Worm (Caenorhabditis elegans) whole organism, L3 larva: Measurements from ENCODE around the gene sdz-23.

ENCODE experiments used
- ceh-9 ChIP-seq: sonication (generic microtip); optimal IDR thresholded peaks from 2 replicates; lab custom pipeline; 2018; ENCODE audit warnings: missing biosample characterization, missing genetic modification characterization
- daf-12 ChIP-seq: fragments of 150-350 bp; optimal IDR thresholded peaks from 2 replicates; lab custom pipeline; 2014; ENCODE audit warnings: missing biosample characterization, missing genetic modification reagents, missing genetic modification characterization
- elt-3 ChIP-seq, 3 experiments: fragments of 150-350 bp in 1 of 3; sonication (generic microtip) in 2 of 3; optimal IDR thresholded peaks; 2 replicates in 2 of 3; 4 replicates in 1 of 3; lab custom pipeline; 2014 to 2017; ENCODE audit warnings: missing biosample characterization in 3 of 3, missing genetic modification characterization in 3 of 3
- fkh-10 ChIP-seq: sonication (generic microtip); optimal IDR thresholded peaks from 2 replicates; lab custom pipeline; 2017; ENCODE audit warnings: missing biosample characterization, missing genetic modification reagents, missing genetic modification characterization
- lin-39 ChIP-seq: fragments of 150-350 bp; optimal IDR thresholded peaks from 2 replicates; lab custom pipeline; 2018; ENCODE audit warnings: missing biosample characterization, missing genetic modification reagents, missing genetic modification characterization
- nhr-237 ChIP-seq: fragments of 150-350 bp; optimal IDR thresholded peaks from 2 replicates; lab custom pipeline; 2014; ENCODE audit warnings: missing biosample characterization, missing genetic modification characterization
- nhr-25 ChIP-seq: sonication (generic microtip); optimal IDR thresholded peaks from 2 replicates; lab custom pipeline; 2017; ENCODE audit warnings: missing biosample characterization, missing genetic modification characterization
- nhr-67 ChIP-seq: fragments of 150-350 bp; optimal IDR thresholded peaks from 2 replicates; lab custom pipeline; 2014; ENCODE audit warnings: missing biosample characterization, missing genetic modification characterization
- pha-4 ChIP-seq: fragments of 150-350 bp; optimal IDR thresholded peaks from 2 replicates; lab custom pipeline; 2014; ENCODE audit warnings: missing biosample characterization, missing genetic modification reagents, missing genetic modification characterization
- unc-39 ChIP-seq: sonication (generic microtip); optimal IDR thresholded peaks from 4 replicates; lab custom pipeline; 2017; ENCODE audit warnings: missing biosample characterization, missing genetic modification characterization
- ztf-4 ChIP-seq: fragments of 150-350 bp; optimal IDR thresholded peaks from 2 replicates; lab custom pipeline; 2014; ENCODE audit warnings: missing biosample characterization, missing genetic modification characterization

ce11 chrV:8102960-8103359 lies 3.6 kb downstream of the sdz-23 start, which contains the start of gene str-90:
- TF ChIP-seq pha-4 (no peak), ceh-9 (tag; lab: Kevin White, UChicago) (no peak), unc-39 (tag; lab: Kevin White, UChicago) (no peak), nhr-237 (tag; lab: Kevin White, UChicago) (no peak), elt-3 (tag; optimal IDR thresholded peaks at IDR 0.05; lab: Kevin White, UChicago) (no peak), nhr-25 (tag; lab: Kevin White, UChicago) (no peak), daf-12 (tag; lab: Kevin White, UChicago) (no peak), fkh-10 (GFP tag; lab: Kevin White, UChicago) (no peak), ztf-4 (tag; lab: Kevin White, UChicago) (no peak), nhr-67 (no peak), lin-39 (tag; lab: Kevin White, UChicago) (no peak)
